Fruit fly (Drosophila melanogaster) whole organism, embryonic: ENCODE data around the gene Ets98B.

Experiments
- Bdp1 ChIP-seq: fragments of 200-800 bp; sonication (Bioruptor generic); optimal IDR thresholded peaks from 3 replicates; lab custom pipeline; 2016; ENCODE audit warnings: missing biosample characterization, missing genetic modification characterization
- Bgb ChIP-seq: fragments of 200-800 bp; sonication (Bioruptor generic); IDR thresholded peaks from 2 replicates; pipeline ENCODE4 v1.3.6; 2022; ENCODE audit warnings: missing biosample characterization, missing genetic modification characterization; ENCODE audit not compliant: partially characterized antibody
- CG10366 ChIP-seq: fragments of 200-800 bp; sonication (Bioruptor generic); IDR thresholded peaks from 2 replicates; pipeline ENCODE4 v1.3.6; 2022; ENCODE audit warnings: missing biosample characterization, missing genetic modification characterization
- CG11504 ChIP-seq: fragments of 200-800 bp; sonication (Bioruptor generic); optimal IDR thresholded peaks from 3 replicates; lab custom pipeline; 2019; ENCODE audit warnings: missing biosample characterization, mild to moderate bottlenecking, missing genetic modification characterization, moderate library complexity
- CG12236 ChIP-seq: fragments of 200-800 bp; sonication (Bioruptor generic); optimal IDR thresholded peaks from 2 replicates; lab custom pipeline; 2016; ENCODE audit warnings: missing biosample characterization, missing genetic modification characterization
- CG13624 ChIP-seq: fragments of 200-800 bp; sonication (Bioruptor generic); optimal IDR thresholded peaks from 2 replicates; lab custom pipeline; 2016; ENCODE audit warnings: missing biosample characterization, missing genetic modification characterization
- CG15011 ChIP-seq: fragments of 200-800 bp; sonication (Bioruptor generic); optimal IDR thresholded peaks from 3 replicates; lab custom pipeline; 2018; ENCODE audit warnings: missing biosample characterization, mild to moderate bottlenecking, missing genetic modification characterization
- CG1647 ChIP-seq: fragments of 200-800 bp; sonication (Bioruptor generic); optimal IDR thresholded peaks from 3 replicates; lab custom pipeline; 2016; ENCODE audit warnings: missing biosample characterization, missing genetic modification characterization
- CG17359 ChIP-seq: fragments of 200-800 bp; sonication (Bioruptor generic); optimal IDR thresholded peaks from 3 replicates; lab custom pipeline; 2018; ENCODE audit warnings: missing biosample characterization, mild to moderate bottlenecking, missing genetic modification characterization, moderate library complexity
- CG17385 ChIP-seq: fragments of 200-800 bp; sonication (Bioruptor generic); optimal IDR thresholded peaks from 3 replicates; lab custom pipeline; 2018; ENCODE audit warnings: missing biosample characterization, mild to moderate bottlenecking, missing genetic modification characterization
- CG31224 ChIP-seq: fragments of 200-800 bp; sonication (Bioruptor generic); IDR thresholded peaks from 2 replicates; pipeline ENCODE4 v1.3.6; 2022; ENCODE audit warnings: missing biosample characterization, missing genetic modification characterization
- CG31388 ChIP-seq: fragments of 200-800 bp; sonication (Bioruptor generic); optimal IDR thresholded peaks from 2 replicates; lab custom pipeline; 2016; ENCODE audit warnings: missing biosample characterization, missing genetic modification characterization
- CG33557 ChIP-seq: fragments of 200-800 bp; sonication (Bioruptor generic); optimal IDR thresholded peaks from 2 replicates; lab custom pipeline; 2019; ENCODE audit warnings: missing biosample characterization, mild to moderate bottlenecking, missing genetic modification characterization, moderate library complexity
- CG34422 ChIP-seq: fragments of 200-800 bp; sonication (Bioruptor generic); IDR thresholded peaks from 3 replicates; pipeline ENCODE4 v1.3.6; 2022; ENCODE audit warnings: missing biosample characterization, missing genetic modification characterization
- CG3995 ChIP-seq: fragments of 200-800 bp; sonication (Bioruptor generic); optimal IDR thresholded peaks from 3 replicates; lab custom pipeline; 2016; ENCODE audit warnings: missing biosample characterization, missing genetic modification characterization
- CG4282 ChIP-seq: fragments of 200-800 bp; sonication (Bioruptor generic); optimal IDR thresholded peaks from 2 replicates; lab custom pipeline; 2016; ENCODE audit warnings: missing biosample characterization, missing genetic modification characterization
- CG4424 ChIP-seq: fragments of 200-800 bp; sonication (Bioruptor generic); optimal IDR thresholded peaks from 3 replicates; lab custom pipeline; 2016; ENCODE audit warnings: missing biosample characterization, missing genetic modification characterization
- CG4854 ChIP-seq: fragments of 200-800 bp; sonication (Bioruptor generic); optimal IDR thresholded peaks from 2 replicates; lab custom pipeline; 2016; ENCODE audit warnings: missing biosample characterization, missing genetic modification characterization, inconsistent platforms
- CG6813 ChIP-seq: fragments of 200-800 bp; sonication (Bioruptor generic); optimal IDR thresholded peaks from 2 replicates; lab custom pipeline; 2017; ENCODE audit warnings: missing biosample characterization, missing genetic modification characterization, mild to moderate bottlenecking, moderate library complexity, missing genetic modification reagents
- CG7556 ChIP-seq: fragments of 200-800 bp; sonication (Bioruptor generic); optimal IDR thresholded peaks from 2 replicates; lab custom pipeline; 2017; ENCODE audit warnings: missing biosample characterization, mild to moderate bottlenecking, missing genetic modification characterization
- CG9215 ChIP-seq: fragments of 200-800 bp; sonication (Bioruptor generic); IDR thresholded peaks from 2 replicates; pipeline ENCODE4 v1.3.6; 2022; ENCODE audit warnings: missing biosample characterization, missing genetic modification characterization
- Camta ChIP-seq: fragments of 200-800 bp; sonication (Bioruptor generic); optimal IDR thresholded peaks from 2 replicates; lab custom pipeline; 2016; ENCODE audit warnings: missing biosample characterization, missing genetic modification characterization
- Doc3 ChIP-seq: fragments of 200-800 bp; sonication (Bioruptor generic); IDR thresholded peaks from 3 replicates; pipeline ENCODE4 v1.3.6; 2022; ENCODE audit warnings: missing biosample characterization, missing genetic modification characterization; ENCODE audit not compliant: partially characterized antibody
- Elba2 ChIP-seq: fragments of 200-800 bp; sonication (Bioruptor generic); optimal IDR thresholded peaks from 3 replicates; lab custom pipeline; 2016; ENCODE audit warnings: missing biosample characterization, missing genetic modification characterization
- Hr3 ChIP-seq: fragments of 200-800 bp; sonication (Bioruptor generic); optimal IDR thresholded peaks from 3 replicates; lab custom pipeline; 2016; ENCODE audit warnings: missing biosample characterization, missing genetic modification characterization
- Hr78 ChIP-seq, 2 experiments: fragments of 200-800 bp in 1 of 2; fragments of >200 bp in 1 of 2; sonication (Bioruptor generic) in 1 of 2; optimal IDR thresholded peaks; 2 replicates each; lab custom pipeline; 2017 to 2019; ENCODE audit warnings: missing biosample characterization in 2 of 2, missing genetic modification characterization in 2 of 2, mild to moderate bottlenecking in 1 of 2, moderate library complexity in 1 of 2
- Jarid2 ChIP-seq: fragments of 200-800 bp; sonication (Bioruptor generic); optimal IDR thresholded peaks from 3 replicates; lab custom pipeline; 2017; ENCODE audit warnings: mild to moderate bottlenecking, missing biosample characterization, missing genetic modification reagents, missing genetic modification characterization
- Neu2 ChIP-seq: fragments of 200-800 bp; sonication (Bioruptor generic); optimal IDR thresholded peaks from 3 replicates; lab custom pipeline; 2016; ENCODE audit warnings: missing biosample characterization, missing genetic modification characterization, borderline replicate concordance
- Nf-YA ChIP-seq: fragments of 200-800 bp; sonication (Bioruptor generic); IDR thresholded peaks from 2 replicates; pipeline ENCODE4 v1.3.6; 2022; ENCODE audit warnings: missing biosample characterization, missing genetic modification characterization
- Spps ChIP-seq: fragments of 200-800 bp; sonication (Bioruptor generic); optimal IDR thresholded peaks from 2 replicates; lab custom pipeline; 2018; ENCODE audit warnings: missing biosample characterization, mild to moderate bottlenecking, missing genetic modification characterization
- Usf ChIP-seq: fragments of 200-800 bp; sonication (Bioruptor generic); optimal IDR thresholded peaks from 2 replicates; lab custom pipeline; 2017; ENCODE audit warnings: missing genotype, missing biosample characterization, missing genetic modification characterization
- Xbp1 ChIP-seq: fragments of 200-800 bp; sonication (Bioruptor generic); optimal IDR thresholded peaks from 3 replicates; lab custom pipeline; 2016; ENCODE audit warnings: missing biosample characterization, mild to moderate bottlenecking, missing genetic modification characterization
- ab ChIP-seq: fragments of 200-800 bp; sonication (Bioruptor generic); optimal IDR thresholded peaks from 2 replicates; lab custom pipeline; 2016; ENCODE audit warnings: missing biosample characterization, missing genetic modification characterization
- ara ChIP-seq: fragments of 200-800 bp; sonication (Bioruptor generic); IDR thresholded peaks from 2 replicates; pipeline ENCODE4 v1.3.6; 2022; ENCODE audit warnings: missing biosample characterization, missing genetic modification characterization
- chif ChIP-seq, 2 experiments: fragments of 200-800 bp; sonication (Bioruptor generic); optimal IDR thresholded peaks; 3 replicates each; lab custom pipeline; 2016; ENCODE audit warnings: missing biosample characterization in 2 of 2, missing genetic modification characterization in 2 of 2
- da ChIP-seq: fragments of 200-800 bp; sonication (Bioruptor generic); optimal IDR thresholded peaks from 2 replicates; lab custom pipeline; 2016; ENCODE audit warnings: missing biosample characterization, missing genetic modification characterization
- dysf ChIP-seq: fragments of 200-800 bp; sonication (Bioruptor generic); IDR thresholded peaks from 3 replicates; pipeline ENCODE4 v1.3.6; 2022; ENCODE audit warnings: missing biosample characterization, missing genetic modification characterization
- fd96Cb ChIP-seq: fragments of 200-800 bp; sonication (Bioruptor generic); optimal IDR thresholded peaks from 2 replicates; lab custom pipeline; 2018; ENCODE audit warnings: missing biosample characterization, mild to moderate bottlenecking, missing genetic modification characterization, moderate library complexity
- grau ChIP-seq: fragments of 200-800 bp; optimal IDR thresholded peaks from 3 replicates; lab custom pipeline; 2019; ENCODE audit warnings: missing biosample characterization, mild to moderate bottlenecking, missing genetic modification characterization, moderate library complexity
- luna ChIP-seq: fragments of 200-800 bp; sonication (Bioruptor generic); optimal IDR thresholded peaks from 2 replicates; lab custom pipeline; 2016; ENCODE audit warnings: missing biosample characterization, missing genetic modification characterization
- nau ChIP-seq: fragments of 200-800 bp; sonication (Bioruptor generic); optimal IDR thresholded peaks from 3 replicates; lab custom pipeline; 2017; ENCODE audit warnings: missing biosample characterization, mild to moderate bottlenecking, missing genetic modification characterization, missing genetic modification reagents
- pb ChIP-seq: fragments of 200-800 bp; sonication (Bioruptor generic); optimal IDR thresholded peaks from 3 replicates; lab custom pipeline; 2016; ENCODE audit warnings: missing biosample characterization, missing genetic modification characterization
- pnt ChIP-seq: fragments of 200-800 bp; sonication (Bioruptor generic); optimal IDR thresholded peaks from 3 replicates; lab custom pipeline; 2016; ENCODE audit warnings: missing biosample characterization, missing genetic modification characterization
- pros ChIP-seq: fragments of 200-800 bp; sonication (Bioruptor generic); optimal IDR thresholded peaks from 3 replicates; lab custom pipeline; 2019; ENCODE audit warnings: missing biosample characterization, mild to moderate bottlenecking, missing genetic modification characterization, moderate library complexity
- slbo ChIP-seq: fragments of 200-800 bp; sonication (Bioruptor generic); IDR thresholded peaks from 2 replicates; pipeline ENCODE4 v1.3.6; 2022; ENCODE audit warnings: missing biosample characterization, missing genetic modification characterization
- sob ChIP-seq: fragments of 200-800 bp; sonication (Bioruptor generic); IDR thresholded peaks from 2 replicates; pipeline ENCODE4 v1.3.6; 2022; ENCODE audit warnings: missing biosample characterization, missing genetic modification characterization
- ssp ChIP-seq: fragments of 200-800 bp; sonication (Bioruptor generic); IDR thresholded peaks from 2 replicates; pipeline ENCODE4 v1.3.6; 2022; ENCODE audit warnings: missing biosample characterization, missing genetic modification characterization
- tgo ChIP-seq: fragments of 200-800 bp; sonication (Bioruptor generic); IDR thresholded peaks from 3 replicates; pipeline ENCODE4 v1.3.6; 2022; ENCODE audit warnings: missing biosample characterization, missing genetic modification characterization
- tio ChIP-seq: fragments of 200-800 bp; sonication (Bioruptor generic); optimal IDR thresholded peaks from 2 replicates; lab custom pipeline; 2017; ENCODE audit warnings: missing biosample characterization, missing genetic modification characterization, inconsistent platforms
- usp ChIP-seq: fragments of >200 bp; optimal IDR thresholded peaks from 2 replicates; lab custom pipeline; 2017; ENCODE audit warnings: missing biosample characterization, missing genetic modification characterization
- yki ChIP-seq: fragments of >200 bp; optimal IDR thresholded peaks from 3 replicates; lab custom pipeline; 2018

Gene Ets98B

DNA sequence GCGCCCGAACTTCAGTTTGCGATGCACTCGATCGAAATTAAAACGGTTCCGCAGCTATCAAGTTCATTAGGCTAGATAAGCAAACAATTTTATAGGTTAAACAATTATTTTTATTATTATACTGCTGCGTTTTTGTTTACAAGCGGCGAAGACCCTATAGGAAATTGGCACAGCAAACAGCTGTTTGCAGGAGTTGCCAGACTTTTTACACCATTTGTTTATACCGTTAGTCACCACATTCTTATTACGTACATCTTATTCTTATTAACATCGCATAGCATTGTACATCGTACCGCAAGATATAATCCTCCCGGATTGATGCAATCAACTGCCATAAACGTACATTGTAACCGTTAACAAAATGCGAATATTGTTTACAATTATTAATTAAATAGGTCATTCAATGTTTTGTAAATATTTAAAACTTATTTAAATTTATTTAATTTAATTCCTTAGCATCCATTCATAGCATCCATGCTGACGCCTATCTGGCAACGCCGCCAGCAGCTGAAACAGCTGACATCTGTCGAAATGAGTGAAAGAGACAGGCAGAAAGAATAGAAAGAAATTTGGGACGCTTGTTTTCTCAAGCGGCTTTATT is 29.7 kb upstream of the Ets98B start, which contains the start of the genes CROT and CG12877 (continued):
- TF ChIP-seq CG13624 (GFP tag; lab: Kevin White, UChicago) (peak; percentile 65), CG1647 (GFP tag; lab: Kevin White, UChicago) (peak; percentile 32), CG17385 (GFP tag; lab: Kevin White, UChicago) (peak; percentile 65), fd96Cb (tag; lab: Kevin White, UChicago) (peak; percentile 75), da (GFP tag; lab: Kevin White, UChicago) (no peak), tgo (GFP tag; lab: Robert Waterston, UW) (peak; percentile 69), Neu2 (GFP tag; lab: Kevin White, UChicago) (no peak), Bdp1 (GFP tag; lab: Kevin White, UChicago) (peak; percentile 53), Camta (GFP tag; lab: Kevin White, UChicago) (peak; percentile 26), Doc3 (GFP tag; lab: Robert Waterston, UW) (0 out of 3 replicates have a peak, but pooled peaks have one; percentile 25), CG33557 (GFP tag; lab: Kevin White, UChicago) (peak; percentile 61), CG3995 (GFP tag; lab: Kevin White, UChicago) (peak; percentile 92), Xbp1 (GFP tag; lab: Kevin White, UChicago) (peak; percentile 86), ab (GFP tag; lab: Kevin White, UChicago) (no peak), Hr78 (GFP tag; optimal IDR thresholded peaks at IDR 0.05; lab: Kevin White, UChicago) (peak in 1 of 2 experiments; percentile 23), CG31388 (GFP tag; lab: Kevin White, UChicago) (no peak), CG6813 (GFP tag; lab: Kevin White, UChicago) (peak; percentile 13), ssp (GFP tag; lab: Robert Waterston, UW) (peak; percentile 65), Elba2 (peak; percentile 100), CG4424 (GFP tag; lab: Kevin White, UChicago) (peak; percentile 73), Hr3 (GFP tag; lab: Kevin White, UChicago) (peak; percentile 89), dysf (GFP tag; lab: Robert Waterston, UW) (peak; percentile 82), CG9215 (peak; percentile 77), CG10366 (peak; percentile 76), nau (GFP tag; lab: Kevin White, UChicago) (no peak), CG17359 (tag; lab: Kevin White, UChicago) (peak; percentile 64), ara (GFP tag; lab: Robert Waterston, UW) (peak; percentile 55), Usf (GFP tag; lab: Kevin White, UChicago) (peak; percentile 74), Spps (peak; percentile 1), Bgb (no peak), CG31224 (GFP tag; lab: Robert Waterston, UW) (peak; percentile 66), CG34422 (peak; percentile 18), CG15011 (GFP tag; lab: Kevin White, UChicago) (no peak), CG4854 (peak; percentile 16), CG12236 (no peak), tio (GFP tag; lab: Kevin White, UChicago) (no peak), Nf-YA (GFP tag; lab: Robert Waterston, UW) (0 out of 2 replicates have a peak, but pooled peaks have one; percentile 60), Jarid2 (GFP tag; lab: Kevin White, UChicago) (peak; percentile 8), pros (no peak), CG4282 (GFP tag; lab: Kevin White, UChicago) (no peak), CG7556 (GFP tag; lab: Kevin White, UChicago) (peak; percentile 72), pnt (GFP tag; lab: Kevin White, UChicago) (peak; percentile 5), sob (GFP tag; lab: Robert Waterston, UW) (peak; percentile 68), yki (lab: Kevin White, UChicago) (no peak), CG11504 (tag; lab: Kevin White, UChicago) (peak; percentile 83), luna (no peak), pb (GFP tag; lab: Kevin White, UChicago) (no peak), chif (GFP tag; optimal IDR thresholded peaks at IDR 0.05; lab: Kevin White, UChicago) (peak; percentile 16 to 51), usp (GFP tag; lab: Kevin White, UChicago) (no peak), grau (tag; lab: Kevin White, UChicago) (peak; percentile 84), slbo (GFP tag; lab: Robert Waterston, UW) (peak; percentile 89)
